Worm (Caenorhabditis elegans) whole organism, L4 larva: Measurements from ENCODE around the gene set-12.
A peak's percentile ranks its signal among the peaks of the same experiment; 100 is the strongest.

ENCODE experiments used
- F37D6.2 ChIP-seq: sonication (generic microtip); optimal IDR thresholded peaks from 2 replicates; lab custom pipeline; 2016; ENCODE audit warnings: mild to moderate bottlenecking, missing genetic modification characterization, missing compliant biosample characterization
- R02D3.7 ChIP-seq: fragments of 150-350 bp; sonication (generic microtip); optimal IDR thresholded peaks from 3 replicates; lab custom pipeline; 2014; ENCODE audit warnings: missing biosample characterization, missing genetic modification characterization
- T20F7.1 ChIP-seq: fragments of 200-800 bp; sonication (Bioruptor generic); optimal IDR thresholded peaks from 2 replicates; lab custom pipeline; 2018; ENCODE audit warnings: mild to moderate bottlenecking, missing genetic modification characterization, missing compliant biosample characterization
- ZK337.2 ChIP-seq: fragments of 200-800 bp; sonication (Bioruptor generic); IDR thresholded peaks from 2 replicates; pipeline ENCODE4 v1.3.6; 2022; ENCODE audit warnings: missing genetic modification reagents, missing genetic modification characterization, missing compliant biosample characterization
- aha-1 ChIP-seq: fragments of 150-350 bp; peaks from one replicate; lab custom pipeline; 2014; ENCODE audit warnings: missing biosample characterization, missing genetic modification characterization
- ceh-28 ChIP-seq: fragments of 150-350 bp; optimal IDR thresholded peaks from 2 replicates; lab custom pipeline; 2014; ENCODE audit warnings: missing biosample characterization, missing genetic modification reagents, missing genetic modification characterization
- ceh-44 ChIP-seq: fragments of 200-800 bp; sonication (Bioruptor generic); IDR thresholded peaks from 2 replicates; pipeline ENCODE4 v1.3.6; 2022; ENCODE audit warnings: missing genetic modification reagents, missing genetic modification characterization, missing compliant biosample characterization
- daf-8 ChIP-seq: fragments of 200-800 bp; sonication (Bioruptor generic); IDR thresholded peaks from 2 replicates; pipeline ENCODE4 v1.3.6; 2022; ENCODE audit warnings: missing genetic modification characterization, missing compliant biosample characterization
- gei-8 ChIP-seq: fragments of 200-800 bp; sonication (Bioruptor generic); optimal IDR thresholded peaks from 2 replicates; lab custom pipeline; 2018; ENCODE audit warnings: mild to moderate bottlenecking, missing genetic modification characterization, missing compliant biosample characterization
- hmg-1.1 ChIP-seq: fragments of 200-800 bp; sonication (Bioruptor generic); IDR thresholded peaks from 2 replicates; pipeline ENCODE4 v1.3.6; 2022; ENCODE audit warnings: missing genetic modification reagents, missing genetic modification characterization, missing compliant biosample characterization
- lin-1 ChIP-seq: fragments of 200-800 bp; sonication (Bioruptor generic); IDR thresholded peaks from 2 replicates; pipeline ENCODE4 v1.3.6; 2022; ENCODE audit warnings: missing genetic modification reagents, missing genetic modification characterization, missing compliant biosample characterization
- lin-13 ChIP-seq: fragments of 150-350 bp; optimal IDR thresholded peaks from 2 replicates; lab custom pipeline; 2014; ENCODE audit warnings: missing biosample characterization, missing genetic modification reagents, missing genetic modification characterization
- lin-15B ChIP-seq: fragments of 150-350 bp; sonication (generic microtip); optimal IDR thresholded peaks from 3 replicates; lab custom pipeline; 2014; ENCODE audit warnings: missing biosample characterization, missing genetic modification characterization
- mep-1 ChIP-seq: fragments of 150-350 bp; sonication (generic microtip); optimal IDR thresholded peaks from 3 replicates; lab custom pipeline; 2014; ENCODE audit warnings: missing biosample characterization, missing genetic modification characterization
- nhr-48 ChIP-seq: sonication (generic microtip); optimal IDR thresholded peaks from 2 replicates; lab custom pipeline; 2016; ENCODE audit warnings: mild to moderate bottlenecking, missing genetic modification characterization, missing compliant biosample characterization
- sdz-12 ChIP-seq: fragments of 200-800 bp; sonication (Bioruptor generic); optimal IDR thresholded peaks from 2 replicates; lab custom pipeline; 2018; ENCODE audit warnings: mild to moderate bottlenecking, missing genetic modification characterization, missing compliant biosample characterization
- snpc-1.2 ChIP-seq: fragments of 200-800 bp; sonication (Bioruptor generic); IDR thresholded peaks from 2 replicates; pipeline ENCODE4 v1.3.6; 2022; ENCODE audit warnings: missing genetic modification reagents, missing genetic modification characterization, missing compliant biosample characterization
- unc-130 ChIP-seq: sonication (generic microtip); optimal IDR thresholded peaks from 2 replicates; lab custom pipeline; 2016; ENCODE audit warnings: missing genetic modification reagents, missing genetic modification characterization, missing compliant biosample characterization
- unc-39 ChIP-seq: sonication (generic microtip); optimal IDR thresholded peaks from 2 replicates; lab custom pipeline; 2017; ENCODE audit warnings: missing biosample characterization, missing genetic modification characterization
- unc-62 ChIP-seq, 3 experiments: fragments of 150-350 bp in 1 of 3; sonication (generic microtip); optimal IDR thresholded peaks in 2 of 3; peaks in 1 of 3; 1 replicate in 1 of 3; 2 replicates in 2 of 3; lab custom pipeline; 2014 to 2017; ENCODE audit warnings: missing biosample characterization in 3 of 3, missing genetic modification characterization in 3 of 3, missing genetic modification reagents in 3 of 3, missing genotype in 1 of 3
- zag-1 ChIP-seq: fragments of 150-350 bp; optimal IDR thresholded peaks from 2 replicates; lab custom pipeline; 2014; ENCODE audit warnings: missing biosample characterization, missing genetic modification characterization
- ztf-7 ChIP-seq: fragments of 150-350 bp; optimal IDR thresholded peaks from 2 replicates; lab custom pipeline; 2014; ENCODE audit warnings: missing biosample characterization, missing genetic modification characterization

Gene set-12

ce11 chrX:7703863-7704262 is 32.2 kb downstream of the set-12 start:
- TF ChIP-seq sdz-12 (GFP tag; lab: Kevin White, UChicago) (no peak), unc-39 (tag; lab: Kevin White, UChicago) (no peak), aha-1 (tag; lab: Kevin White, UChicago) (peak; percentile 70), F37D6.2 (tag; lab: Kevin White, UChicago) (no peak)

DNA sequence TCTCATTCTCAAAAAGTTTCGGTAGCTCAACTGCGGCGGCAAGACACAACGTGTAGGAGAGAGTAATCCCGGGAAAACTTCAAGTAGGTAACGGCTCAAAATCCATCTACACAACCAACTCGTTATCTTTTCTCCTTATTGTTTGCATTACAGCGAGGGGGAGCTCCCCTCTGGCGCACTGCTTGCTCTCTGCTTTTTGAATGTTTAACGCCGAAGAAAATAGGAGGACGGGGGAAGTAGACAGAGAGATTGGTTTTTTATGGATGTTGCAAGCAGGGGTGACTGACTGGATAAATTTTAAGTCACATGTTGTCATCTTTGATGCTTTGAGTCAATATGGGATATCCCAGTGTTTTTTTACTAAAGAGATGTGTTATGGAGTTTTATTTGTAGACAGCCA is 46.5 kb downstream of the set-12 start:
- no peak for TF ChIP-seq mep-1 (tag; lab: Kevin White, UChicago)
- peak in 1 of 2 experiments; percentile 71 for TF ChIP-seq unc-62 (GFP tag; optimal IDR thresholded peaks at IDR 0.05 in 1 of 2; lab: Kevin White, UChicago)
- no peak for TF ChIP-seq unc-62 (tag; optimal IDR thresholded peaks at IDR 0.05; lab: Kevin White, UChicago)
- TF ChIP-seq aha-1 (tag; lab: Kevin White, UChicago), result peak; percentile 48
- TF ChIP-seq unc-130 (GFP tag; lab: Kevin White, UChicago), result no peak

DNA sequence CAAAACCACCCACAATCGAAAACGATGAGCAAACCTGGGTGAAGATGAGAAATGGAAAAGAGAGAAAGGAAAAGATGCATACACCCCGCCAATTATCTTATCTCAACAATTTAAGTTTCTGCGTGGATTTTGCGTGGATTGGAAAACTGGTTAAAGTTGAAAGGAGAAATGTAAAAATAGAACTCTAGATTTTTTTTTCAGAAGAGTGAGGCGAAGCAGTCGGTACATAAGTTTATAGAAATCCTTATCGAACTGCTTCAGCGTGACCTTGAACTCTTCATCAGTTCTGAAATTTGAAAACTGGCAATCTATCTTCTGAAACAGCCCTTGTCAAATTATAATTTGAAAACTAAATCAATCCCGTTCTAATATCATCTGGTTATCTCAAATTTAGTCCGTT is 47.0 kb downstream of the set-12 start, which contains the start of gene clik-2:
Gene clik-2 (minus strand): TSS at position 101 of the 400 bp plus-strand sequence.
- no peak for TF ChIP-seq ceh-28
- no peak for TF ChIP-seq gei-8 (GFP tag; lab: Kevin White, UChicago)
- no peak for TF ChIP-seq R02D3.7 (tag; lab: Kevin White, UChicago)
- no peak for TF ChIP-seq snpc-1.2 (GFP tag; lab: Robert Waterston, UW)
- TF ChIP-seq hmg-1.1 (GFP tag; lab: Robert Waterston, UW), result no peak
- TF ChIP-seq T20F7.1, result no peak
- no peak for TF ChIP-seq ceh-44 (GFP tag; lab: Robert Waterston, UW)
- no peak for TF ChIP-seq sdz-12 (GFP tag; lab: Kevin White, UChicago)
- TF ChIP-seq mep-1 (tag; lab: Kevin White, UChicago), result no peak
- TF ChIP-seq lin-1 (GFP tag; lab: Robert Waterston, UW), result no peak
- TF ChIP-seq lin-15B (tag; lab: Kevin White, UChicago), result no peak
- no peak for TF ChIP-seq nhr-48 (tag; lab: Kevin White, UChicago)
- no peak for TF ChIP-seq daf-8
- TF ChIP-seq ZK337.2 (GFP tag; lab: Robert Waterston, UW), result no peak
- no peak for TF ChIP-seq zag-1 (tag; lab: Kevin White, UChicago)
- TF ChIP-seq lin-13, result no peak
- no peak for TF ChIP-seq ztf-7
